Worm (Caenorhabditis elegans) whole organism, late embryonic: Measurements from ENCODE around the gene F53A9.6.
"Not testable (repeated sequence)": the region's sequence is repeated elsewhere in the genome, so short reads cannot be mapped to it uniquely, and the experiment has no call there.

ENCODE experiments used
- Y22D7AL.16 ChIP-seq: sonication (generic microtip); optimal IDR thresholded peaks from 2 replicates; lab custom pipeline; 2016; ENCODE audit warnings: missing genetic modification characterization, missing compliant biosample characterization
- ahr-1 ChIP-seq: sonication (generic microtip); optimal IDR thresholded peaks from 2 replicates; lab custom pipeline; 2016; ENCODE audit warnings: missing genetic modification characterization, missing compliant biosample characterization
- ama-1 ChIP-seq: fragments of 150-350 bp; optimal IDR thresholded peaks from 2 replicates; lab custom pipeline; 2014
- ceh-14 ChIP-seq: sonication (generic microtip); optimal IDR thresholded peaks from 2 replicates; lab custom pipeline; 2016; ENCODE audit warnings: missing genotype, missing genetic modification characterization, missing compliant biosample characterization
- ceh-18 ChIP-seq: sonication (generic microtip); optimal IDR thresholded peaks from 2 replicates; lab custom pipeline; 2016; ENCODE audit warnings: missing genetic modification characterization, missing compliant biosample characterization
- ceh-22 ChIP-seq: sonication (generic microtip); optimal IDR thresholded peaks from 2 replicates; lab custom pipeline; 2017; ENCODE audit warnings: missing biosample characterization, missing genetic modification characterization
- ceh-24 ChIP-seq: sonication (generic microtip); optimal IDR thresholded peaks from 2 replicates; lab custom pipeline; 2016; ENCODE audit warnings: mild to moderate bottlenecking, missing genetic modification characterization, missing compliant biosample characterization
- ceh-31 ChIP-seq: sonication (generic microtip); optimal IDR thresholded peaks from 2 replicates; lab custom pipeline; 2016; ENCODE audit warnings: missing genetic modification characterization, missing compliant biosample characterization
- ceh-34 ChIP-seq: sonication (generic microtip); optimal IDR thresholded peaks from 2 replicates; lab custom pipeline; 2016; ENCODE audit warnings: mild to moderate bottlenecking, missing genetic modification characterization, missing compliant biosample characterization
- ceh-48 ChIP-seq: sonication (generic microtip); optimal IDR thresholded peaks from 2 replicates; lab custom pipeline; 2016; ENCODE audit warnings: missing genetic modification characterization, inconsistent platforms, missing compliant biosample characterization
- che-1 ChIP-seq: sonication (generic microtip); optimal IDR thresholded peaks from 2 replicates; lab custom pipeline; 2016; ENCODE audit warnings: mild to moderate bottlenecking, missing genetic modification characterization, missing compliant biosample characterization
- elt-2 ChIP-seq: sonication (generic microtip); optimal IDR thresholded peaks from 2 replicates; lab custom pipeline; 2016; ENCODE audit warnings: missing genetic modification reagents, missing genetic modification characterization, missing compliant biosample characterization
- fax-1 ChIP-seq: sonication (generic microtip); optimal IDR thresholded peaks from 2 replicates; lab custom pipeline; 2016; ENCODE audit warnings: missing genotype, missing genetic modification characterization, missing compliant biosample characterization
- fkh-10 ChIP-seq: fragments of 150-350 bp; optimal IDR thresholded peaks from 2 replicates; lab custom pipeline; 2014; ENCODE audit warnings: missing biosample characterization, missing genetic modification reagents, missing genetic modification characterization
- hlh-30 ChIP-seq: sonication (generic microtip); optimal IDR thresholded peaks from 2 replicates; lab custom pipeline; 2017; ENCODE audit warnings: antibody characterized with exemption, missing genetic modification characterization, missing compliant biosample characterization; ENCODE audit not compliant: insufficient read depth
- hlh-8 ChIP-seq: sonication (generic microtip); optimal IDR thresholded peaks from 2 replicates; lab custom pipeline; 2016; ENCODE audit warnings: missing genotype, missing genetic modification characterization, missing compliant biosample characterization
- madf-2 ChIP-seq: sonication (generic microtip); optimal IDR thresholded peaks from 2 replicates; lab custom pipeline; 2017; ENCODE audit warnings: missing genetic modification characterization, missing compliant biosample characterization
- mec-3 ChIP-seq: sonication (generic microtip); optimal IDR thresholded peaks from 2 replicates; lab custom pipeline; 2016; ENCODE audit warnings: borderline replicate concordance, missing genetic modification characterization, missing compliant biosample characterization
- nfya-1 ChIP-seq: sonication (generic microtip); optimal IDR thresholded peaks from 2 replicates; lab custom pipeline; 2017; ENCODE audit warnings: missing genetic modification characterization, mild to moderate bottlenecking, missing compliant biosample characterization, antibody characterized with exemption, moderate library complexity
- nhr-11 ChIP-seq: fragments of 150-350 bp; optimal IDR thresholded peaks from 2 replicates; lab custom pipeline; 2014; ENCODE audit warnings: missing biosample characterization, missing genetic modification characterization
- nhr-232 ChIP-seq: sonication (generic microtip); optimal IDR thresholded peaks from 2 replicates; lab custom pipeline; 2016; ENCODE audit warnings: missing genetic modification characterization, missing compliant biosample characterization
- pat-9 ChIP-seq: fragments of 200-800 bp; sonication (Bioruptor generic); optimal IDR thresholded peaks from 2 replicates; lab custom pipeline; 2018; ENCODE audit warnings: mild to moderate bottlenecking, missing genetic modification characterization, moderate library complexity, missing compliant biosample characterization
- pha-4 ChIP-seq: fragments of 150-350 bp; optimal IDR thresholded peaks from 2 replicates; lab custom pipeline; 2018; ENCODE audit warnings: missing biosample characterization, missing genetic modification reagents, missing genetic modification characterization
- pros-1 ChIP-seq: fragments of 150-350 bp; optimal IDR thresholded peaks from 2 replicates; lab custom pipeline; 2014; ENCODE audit warnings: missing biosample characterization, missing genetic modification reagents, missing genetic modification characterization
- ref-2 ChIP-seq: sonication (generic microtip); optimal IDR thresholded peaks from 2 replicates; lab custom pipeline; 2016; ENCODE audit warnings: missing genetic modification characterization, missing compliant biosample characterization
- rnt-1 ChIP-seq: sonication (generic microtip); optimal IDR thresholded peaks from 2 replicates; lab custom pipeline; 2016; ENCODE audit warnings: missing genetic modification characterization, missing compliant biosample characterization
- sdc-2 ChIP-seq: sonication (generic microtip); optimal IDR thresholded peaks from 2 replicates; lab custom pipeline; 2016; ENCODE audit warnings: missing genotype, missing genetic modification characterization, missing compliant biosample characterization
- sox-2 ChIP-seq: fragments of 200-800 bp; sonication (Bioruptor generic); IDR thresholded peaks from 2 replicates; pipeline ENCODE4 v1.3.6; 2022; ENCODE audit warnings: missing genetic modification reagents, missing genetic modification characterization, missing compliant biosample characterization
- syd-9 ChIP-seq: sonication (generic microtip); optimal IDR thresholded peaks from 2 replicates; lab custom pipeline; 2016; ENCODE audit warnings: mild to moderate bottlenecking, missing genetic modification characterization, moderate library complexity, missing compliant biosample characterization
- tbx-2 ChIP-seq: sonication (generic microtip); optimal IDR thresholded peaks from 2 replicates; lab custom pipeline; 2016; ENCODE audit warnings: missing genetic modification characterization, missing compliant biosample characterization
- unc-3 ChIP-seq, 2 experiments: fragments of 200-800 bp in 1 of 2; sonication (Bioruptor generic) in 1 of 2; sonication (generic microtip) in 1 of 2; conservative IDR thresholded peaks in 1 of 2; optimal IDR thresholded peaks in 1 of 2; 2 replicates each; pipeline versions ENCODE4 v1.3.6 to Lab custom; 2016 to 2022; ENCODE audit warnings: missing compliant biosample characterization in 2 of 2, missing genetic modification characterization in 2 of 2, missing genetic modification reagents in 1 of 2
- unc-42 ChIP-seq: sonication (generic microtip); optimal IDR thresholded peaks from 2 replicates; lab custom pipeline; 2016; ENCODE audit warnings: missing genotype, missing genetic modification characterization, missing compliant biosample characterization
- unc-55 ChIP-seq: sonication (generic microtip); optimal IDR thresholded peaks from 2 replicates; lab custom pipeline; 2017; ENCODE audit warnings: missing biosample characterization, missing genetic modification reagents, missing genetic modification characterization
- unc-86 ChIP-seq: sonication (generic microtip); optimal IDR thresholded peaks from 2 replicates; lab custom pipeline; 2016; ENCODE audit warnings: missing genetic modification characterization, missing compliant biosample characterization

The F53A9.6 gene

DNA sequence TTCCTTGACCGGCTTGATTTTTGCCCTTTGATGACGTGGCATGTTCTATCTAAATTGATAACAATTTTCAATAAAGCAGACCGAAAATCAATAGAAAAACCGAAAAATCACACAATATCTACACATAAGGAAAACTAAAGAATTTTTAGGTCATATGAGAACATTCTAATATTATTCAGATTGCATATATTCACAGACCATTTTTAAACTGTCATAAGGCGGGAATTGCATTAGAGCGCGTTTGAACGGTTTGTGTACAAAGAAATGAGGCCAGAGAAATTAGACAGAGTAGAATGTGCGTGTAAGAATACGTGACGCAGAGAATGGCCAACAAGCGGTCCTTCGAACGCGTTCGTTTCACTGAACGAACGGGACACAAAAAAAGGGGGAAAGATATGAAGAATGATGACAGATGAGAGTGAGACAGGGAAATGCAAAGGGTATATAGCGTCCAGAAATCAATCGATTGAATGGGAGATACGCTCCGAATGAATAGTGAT, 23.4 kb upstream of the F53A9.6 start, which contains the start of gene M02D8.3:
M02D8.3 (minus strand) TSS at position 51 of the 500 bp plus-strand sequence.
- peak; percentile 84 for TF ChIP-seq hlh-30 (tag; lab: Kevin White, UChicago)
- TF ChIP-seq ceh-48 (tag; lab: Kevin White, UChicago), result no peak
- no peak for TF ChIP-seq ceh-24 (tag; lab: Kevin White, UChicago)
- peak; percentile 7 for TF ChIP-seq elt-2 (tag; lab: Kevin White, UChicago)
- no peak for TF ChIP-seq unc-3 (GFP tag; conservative IDR thresholded peaks at IDR 0.05; lab: Robert Waterston, UW)
- TF ChIP-seq unc-3 (tag; optimal IDR thresholded peaks at IDR 0.05; lab: Kevin White, UChicago), result no peak
- TF ChIP-seq sdc-2 (tag; lab: Kevin White, UChicago), result peak; percentile 60
- TF ChIP-seq mec-3, result no peak
- TF ChIP-seq unc-42 (tag; lab: Kevin White, UChicago), result peak; percentile 2
- no peak for TF ChIP-seq ceh-18 (tag; lab: Kevin White, UChicago)
- peak; percentile 50 for TF ChIP-seq ceh-31
- TF ChIP-seq nfya-1 (tag; lab: Kevin White, UChicago), result peak; percentile 55
- peak; percentile 22 for TF ChIP-seq pha-4 (tag; lab: Kevin White, UChicago)
- no peak for TF ChIP-seq nhr-11 (tag; lab: Kevin White, UChicago)
- TF ChIP-seq unc-55 (GFP tag; lab: Kevin White, UChicago), result peak; percentile 87
- TF ChIP-seq Y22D7AL.16 (tag; lab: Kevin White, UChicago), result no peak
- TF ChIP-seq ceh-34 (tag; lab: Kevin White, UChicago), result peak; percentile 8
- TF ChIP-seq ref-2 (tag; lab: Kevin White, UChicago), result peak; percentile 60
- TF ChIP-seq ceh-14, result no peak
- peak; percentile 53 for TF ChIP-seq unc-86

DNA sequence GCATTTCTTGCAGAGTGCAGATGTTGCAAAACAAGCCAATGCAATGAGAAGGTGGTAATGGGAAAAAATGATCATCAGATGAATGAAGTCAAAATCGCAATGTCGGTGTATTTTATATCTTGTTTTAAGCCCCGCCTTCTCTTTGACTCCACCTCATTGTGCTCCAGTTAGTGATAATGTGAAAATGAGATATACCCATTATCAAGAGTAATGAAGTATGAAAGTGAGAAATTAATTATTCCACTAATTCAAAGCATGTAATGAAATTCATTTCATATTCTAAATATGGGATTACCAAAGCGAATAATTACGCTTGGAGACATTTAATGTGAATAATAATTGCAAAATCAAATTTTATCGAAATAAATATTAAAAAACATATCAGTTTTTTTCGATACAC, 18.2 kb upstream of the F53A9.6 start, which contains the start of gene M02D8.6:
M02D8.6 (minus strand) TSS at position 101 of the 400 bp plus-strand sequence.
- not testable (repeated sequence) for TF ChIP-seq hlh-8 (tag; lab: Kevin White, UChicago); ama-1 (lab: Kevin White, UChicago); nhr-232 (tag; lab: Kevin White, UChicago)

DNA sequence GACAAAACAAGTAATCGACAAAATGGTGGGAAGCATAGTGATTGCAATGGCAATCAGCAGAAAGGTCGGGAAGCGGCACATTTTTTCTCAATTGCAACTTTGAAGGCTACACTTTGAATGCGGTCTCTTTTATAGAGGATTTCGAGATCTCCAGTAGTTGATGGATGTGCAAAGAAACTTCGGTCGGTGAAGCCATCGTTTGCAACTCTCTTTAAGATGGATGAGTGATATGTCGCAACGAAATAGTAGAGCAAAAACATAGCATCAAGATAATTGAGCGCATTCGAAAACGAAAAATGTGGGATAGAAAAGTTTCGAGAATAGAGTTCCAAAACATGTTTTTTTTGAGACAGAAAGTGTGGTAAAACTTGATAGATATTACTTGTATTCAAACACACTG, 13.7 kb upstream of the F53A9.6 start, which contains the start of gene EGAP4.1:
EGAP4.1 (minus strand) TSS at position 101 of the 400 bp plus-strand sequence.
- no peak for TF ChIP-seq ahr-1 (tag; lab: Kevin White, UChicago)
- TF ChIP-seq pha-4 (tag; lab: Kevin White, UChicago), result no peak
- no peak for TF ChIP-seq nhr-11 (tag; lab: Kevin White, UChicago)
- peak; percentile 13 for TF ChIP-seq ceh-18 (tag; lab: Kevin White, UChicago)
- no peak for TF ChIP-seq che-1 (tag; lab: Kevin White, UChicago)

DNA sequence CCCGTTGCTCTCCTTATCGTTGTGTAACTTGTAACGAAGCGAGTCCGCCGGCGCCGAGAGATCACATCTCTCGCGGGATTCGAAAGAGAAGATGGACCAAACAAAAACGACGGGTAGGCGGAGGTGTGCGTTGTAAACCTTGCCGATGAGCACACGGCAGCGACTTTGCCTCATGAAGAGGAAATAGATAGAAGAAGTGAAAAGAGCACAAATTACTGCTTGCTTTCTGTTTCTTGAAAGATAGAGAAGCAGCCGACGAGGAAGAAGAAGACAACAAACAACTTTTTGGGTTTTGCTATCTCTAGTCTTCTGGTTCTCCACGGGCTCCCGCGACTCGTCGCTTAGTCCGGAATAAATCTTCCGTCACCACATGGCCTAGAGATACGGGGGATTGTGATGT, 10.2 kb upstream of the F53A9.6 start:
- TF ChIP-seq ceh-22, result no peak
- peak; percentile 43 for TF ChIP-seq tbx-2 (tag; lab: Kevin White, UChicago)
- no peak for TF ChIP-seq madf-2 (tag; lab: Kevin White, UChicago)
- no peak for TF ChIP-seq ceh-31
- TF ChIP-seq syd-9 (tag; lab: Kevin White, UChicago), result peak; percentile 2
- TF ChIP-seq ceh-34 (tag; lab: Kevin White, UChicago), result peak; percentile 32
- TF ChIP-seq nfya-1 (tag; lab: Kevin White, UChicago), result peak; percentile 25
- TF ChIP-seq ceh-18 (tag; lab: Kevin White, UChicago), result peak; percentile 97
- peak; percentile 17 for TF ChIP-seq hlh-8 (tag; lab: Kevin White, UChicago)
- peak; percentile 40 for TF ChIP-seq pat-9
- TF ChIP-seq rnt-1 (tag; lab: Kevin White, UChicago), result peak; percentile 90
- TF ChIP-seq, all 69 proteins: peak for 8

DNA sequence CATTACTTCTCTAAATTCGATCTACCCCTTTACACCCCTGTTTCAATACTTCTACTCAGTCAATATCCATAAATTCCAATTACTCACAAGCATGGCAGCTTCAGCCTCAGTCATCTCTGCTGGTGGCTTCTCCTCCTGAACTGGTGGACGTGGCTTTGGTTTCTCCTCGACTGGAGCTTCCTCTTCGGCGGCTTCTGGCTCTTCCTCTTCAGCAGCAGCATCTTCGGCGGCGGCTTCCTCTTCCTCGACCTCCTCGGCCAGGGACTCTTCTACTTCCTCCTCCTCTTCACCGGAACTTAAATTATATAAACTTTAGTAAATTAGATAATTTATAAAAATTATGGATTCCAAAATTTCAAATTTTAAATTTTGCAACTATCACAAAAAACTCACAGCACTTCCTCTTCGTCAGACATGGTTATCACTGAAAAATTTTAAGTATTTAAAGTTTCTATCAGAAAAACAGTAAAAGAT, 9.6 kb upstream of the F53A9.6 start, which contains the start of gene tnt-2:
tnt-2 (minus strand) TSS at position 424 of the 474 bp plus-strand sequence.
- no peak for TF ChIP-seq hlh-8 (tag; lab: Kevin White, UChicago)
- no peak for TF ChIP-seq madf-2 (tag; lab: Kevin White, UChicago)
- no peak for TF ChIP-seq fax-1
- no peak for TF ChIP-seq fkh-10
- TF ChIP-seq pros-1 (tag; lab: Kevin White, UChicago), result no peak
- TF ChIP-seq rnt-1 (tag; lab: Kevin White, UChicago), result no peak
- no peak for TF ChIP-seq unc-3 (GFP tag; conservative IDR thresholded peaks at IDR 0.05; lab: Robert Waterston, UW)
- TF ChIP-seq unc-3 (tag; optimal IDR thresholded peaks at IDR 0.05; lab: Kevin White, UChicago), result no peak
- TF ChIP-seq sox-2 (GFP tag; lab: Robert Waterston, UW), result no peak
- TF ChIP-seq ceh-14, result no peak
- TF ChIP-seq ahr-1 (tag; lab: Kevin White, UChicago), result no peak
- TF ChIP-seq ceh-31, result no peak
- no peak for TF ChIP-seq ceh-22
